Fruit fly (Drosophila melanogaster) whole organism, embryonic: ENCODE measurements around the gene CG2685.

Experiments
- CG14014 ChIP-seq: fragments of 200-800 bp; sonication (Bioruptor generic); IDR thresholded peaks from 2 replicates; pipeline ENCODE4 v1.3.6; 2022; ENCODE audit warnings: missing biosample characterization, missing genetic modification characterization
- CG2712 ChIP-seq: fragments of 200-800 bp; optimal IDR thresholded peaks from 3 replicates; lab custom pipeline; 2019; ENCODE audit warnings: missing biosample characterization, mild to moderate bottlenecking, missing genetic modification characterization, moderate library complexity
- CG6175 ChIP-seq: fragments of 200-800 bp; sonication (Bioruptor generic); IDR thresholded peaks from 3 replicates; pipeline ENCODE4 v1.3.6; 2022; ENCODE audit warnings: missing biosample characterization, missing genetic modification characterization

DNA sequence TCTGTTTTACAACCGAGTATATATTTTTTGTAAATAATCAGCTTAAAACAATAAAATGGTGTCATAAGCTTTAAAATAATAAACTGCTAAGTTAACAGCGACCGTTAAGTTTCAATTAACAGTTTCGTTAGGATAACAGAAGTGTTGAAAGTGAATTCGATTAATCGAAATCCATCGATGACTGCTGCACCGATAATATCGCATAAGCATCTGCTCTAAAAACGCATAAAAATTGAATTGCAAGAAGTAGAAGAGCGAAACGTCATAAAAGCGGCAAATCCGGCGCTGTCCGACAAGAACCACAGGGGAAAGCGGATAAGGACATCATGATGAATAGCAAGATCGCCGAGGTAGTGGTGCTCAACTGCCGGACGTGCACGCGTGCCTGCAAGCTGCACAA is 13.7 kb upstream of the CG2685 start, which contains the start of gene dwg:
- TF ChIP-seq CG6175 (GFP tag; lab: Robert Waterston, UW) (no peak), CG14014 (GFP tag; lab: Robert Waterston, UW) (no peak), CG2712 (tag; lab: Kevin White, UChicago) (no peak)
